Worm (Caenorhabditis elegans): ENCODE results near the gene dis-3.

The dis-3 gene

ce11 chrIV:10126544-10126943 is 29.5 kb downstream of the dis-3 start, which contains the start of gene ctf-18:
Gene ctf-18, minus strand, starts transcription at chrIV:10126644.
- no peak for TF ChIP-seq gmeb-2 (tag; optimal IDR thresholded peaks at IDR 0.05)
- no peak for TF ChIP-seq pax-1 (tag; optimal IDR thresholded peaks at IDR 0.05)
- TF ChIP-seq sdc-2 (tag; optimal IDR thresholded peaks at IDR 0.05) = no peak
- TF ChIP-seq ztf-16 (tag; optimal IDR thresholded peaks at IDR 0.05) = no peak
- no peak for TF ChIP-seq hlh-30 (tag; optimal IDR thresholded peaks at IDR 0.05; ENCODE audit: insufficient read depth)
- no peak for TF ChIP-seq elt-4 (tag; optimal IDR thresholded peaks at IDR 0.05)

- no peak for TF ChIP-seq hlh-30 (tag; optimal IDR thresholded peaks at IDR 0.05; ENCODE audit: insufficient read depth)
- no peak for TF ChIP-seq ceh-9 (tag; optimal IDR thresholded peaks at IDR 0.05)
- no peak for TF ChIP-seq ceh-34 (tag; optimal IDR thresholded peaks at IDR 0.05)
- TF ChIP-seq pat-9 (tag; optimal IDR thresholded peaks at IDR 0.05) = no peak
- TF ChIP-seq npax-4 (tag; optimal IDR thresholded peaks at IDR 0.05) = no peak
- TF ChIP-seq sox-2 (GFP tag; IDR thresholded peaks at IDR 0.05) = no peak
- TF ChIP-seq zip-5 (tag; optimal IDR thresholded peaks at IDR 0.05) = no peak
These were observed 31.4 kb downstream of the dis-3 start for ce11 chrIV:10128446-10128845.

DNA sequence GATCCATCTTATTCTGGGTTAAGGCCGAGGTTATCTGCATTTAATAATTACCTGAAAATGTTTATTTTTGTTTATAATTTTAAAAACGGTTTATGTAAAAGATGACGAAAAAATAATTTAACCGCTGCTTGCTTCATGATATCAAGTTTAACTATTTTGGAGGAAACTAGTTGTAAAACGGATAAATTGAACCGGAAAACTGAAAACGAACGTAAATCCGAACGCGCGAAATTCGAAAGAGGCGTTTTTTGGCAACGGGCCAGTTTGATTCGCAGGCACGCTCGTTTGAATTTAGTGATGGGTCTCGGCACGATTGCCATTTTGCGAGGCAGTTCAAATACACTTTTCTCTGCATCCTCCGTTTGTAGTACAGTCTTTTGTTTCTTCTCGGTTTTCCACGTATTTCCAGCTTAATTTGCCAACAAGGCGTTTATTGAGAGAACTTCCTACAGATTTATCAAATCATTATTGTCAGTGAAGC is 31.9 kb downstream of the dis-3 start, which contains the start of the genes gtbp-1 and K08F4.3:
Gene gtbp-1 (minus strand): TSS at position 51 of the 481 bp plus-strand sequence.
Gene K08F4.3 (plus strand): TSS at position 352 of the 481 bp plus-strand sequence.
- TF ChIP-seq nfya-1 (tag; optimal IDR thresholded peaks at IDR 0.05) (peak; percentile 57), ref-2 (tag; optimal IDR thresholded peaks at IDR 0.05) (peak; percentile 39), ceh-31 (tag; optimal IDR thresholded peaks at IDR 0.05) (peak; percentile 63), rnt-1 (tag; optimal IDR thresholded peaks at IDR 0.05) (no peak), tbx-2 (tag; optimal IDR thresholded peaks at IDR 0.05) (peak; percentile 15), elt-2 (tag; optimal IDR thresholded peaks at IDR 0.05) (peak; percentile 17), dve-1 (tag; optimal IDR thresholded peaks at IDR 0.05) (peak; percentile 35), ceh-2 (tag; optimal IDR thresholded peaks at IDR 0.05) (no peak)

DNA sequence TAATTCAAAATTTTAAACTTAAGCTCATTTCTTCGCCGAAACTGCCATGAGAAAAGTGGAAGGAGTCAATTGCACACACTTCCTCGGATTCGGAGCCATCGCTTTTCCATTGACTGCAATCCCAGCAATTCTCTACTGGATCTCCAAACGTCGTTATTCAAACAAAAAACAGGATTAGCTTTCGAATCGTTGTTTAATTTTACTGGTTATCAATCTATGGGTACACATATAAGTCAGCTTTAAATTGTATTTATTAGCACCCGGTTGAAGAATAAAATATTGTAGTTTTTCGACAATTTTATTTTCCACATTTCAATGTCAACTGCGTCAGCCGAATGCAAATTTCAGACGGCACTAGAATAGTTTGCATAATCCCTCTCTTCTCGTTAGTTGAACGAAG is 33.0 kb downstream of the dis-3 start, which contains the start of gene glt-3:
Gene glt-3 (plus strand): TSS at position 301 of the 400 bp plus-strand sequence.
- TF ChIP-seq pax-1 (tag; optimal IDR thresholded peaks at IDR 0.05) (no peak), che-1 (tag; optimal IDR thresholded peaks at IDR 0.05) (no peak), gmeb-2 (tag; optimal IDR thresholded peaks at IDR 0.05) (no peak), ceh-30 (tag; optimal IDR thresholded peaks at IDR 0.05) (no peak), unc-55 (GFP tag; optimal IDR thresholded peaks at IDR 0.05) (no peak), ceh-2 (tag; optimal IDR thresholded peaks at IDR 0.05) (no peak), F13H6.1 (tag; optimal IDR thresholded peaks at IDR 0.05) (no peak), pqm-1 (tag; optimal IDR thresholded peaks at IDR 0.05) (no peak), syd-9 (tag; optimal IDR thresholded peaks at IDR 0.05) (no peak), C08G9.2 (tag; optimal IDR thresholded peaks at IDR 0.05) (no peak), sox-4 (tag; optimal IDR thresholded peaks at IDR 0.05) (no peak), ceh-19 (GFP tag; optimal IDR thresholded peaks at IDR 0.05) (no peak), K09A11.1 (tag; optimal IDR thresholded peaks at IDR 0.05; ENCODE audit: insufficient read depth) (no peak), hlh-15 (tag; optimal IDR thresholded peaks at IDR 0.05) (no peak), tbx-7 (tag; optimal IDR thresholded peaks at IDR 0.05) (no peak)

ce11 chrIV:10135817-10136216 is 38.8 kb downstream of the dis-3 start, which contains the start of gene K08F4.5:
Gene K08F4.5, minus strand, starts transcription at chrIV:10135917.
- TF ChIP-seq ahr-1 (tag; optimal IDR thresholded peaks at IDR 0.05) (no peak), ceh-48 (tag; optimal IDR thresholded peaks at IDR 0.05) (no peak), hlh-15 (tag; optimal IDR thresholded peaks at IDR 0.05) (no peak), fax-1 (tag; optimal IDR thresholded peaks at IDR 0.05) (no peak), ceh-30 (tag; optimal IDR thresholded peaks at IDR 0.05) (no peak), K02D7.2 (tag; optimal IDR thresholded peaks at IDR 0.05) (no peak), ceh-9 (tag; optimal IDR thresholded peaks at IDR 0.05) (no peak), fkh-6 (tag; optimal IDR thresholded peaks at IDR 0.05) (no peak), ceh-6 (GFP tag; optimal IDR thresholded peaks at IDR 0.05) (no peak), C08G9.2 (tag; optimal IDR thresholded peaks at IDR 0.05) (no peak), ceh-14 (tag; optimal IDR thresholded peaks at IDR 0.05) (no peak), ceh-34 (tag; optimal IDR thresholded peaks at IDR 0.05) (no peak)

Data from whole organism, late embryonic.